Worm (Caenorhabditis elegans) whole organism, L1 larva: ENCODE data around the gene mms-19.

Source experiments
- C04F5.9 ChIP-seq: sonication (generic microtip); optimal IDR thresholded peaks from 2 replicates; lab custom pipeline; 2016; ENCODE audit warnings: missing genetic modification characterization, missing compliant biosample characterization
- F16B12.6 ChIP-seq: fragments of 150-350 bp; optimal IDR thresholded peaks from 2 replicates; lab custom pipeline; 2014; ENCODE audit warnings: missing biosample characterization, missing genetic modification characterization
- Y116A8C.19 ChIP-seq: sonication (generic microtip); optimal IDR thresholded peaks from 2 replicates; lab custom pipeline; 2016; ENCODE audit warnings: missing compliant biosample characterization, missing genetic modification characterization, borderline replicate concordance
- ceh-8 ChIP-seq: fragments of 200-800 bp; sonication (Bioruptor generic); optimal IDR thresholded peaks from 2 replicates; lab custom pipeline; 2018; ENCODE audit warnings: mild to moderate bottlenecking, missing genetic modification characterization, moderate library complexity, missing compliant biosample characterization
- ceh-88 ChIP-seq: fragments of 200-800 bp; sonication (Bioruptor generic); IDR thresholded peaks from 2 replicates; pipeline ENCODE4 v1.3.6; 2022; ENCODE audit warnings: missing genetic modification characterization, missing compliant biosample characterization
- egl-13 ChIP-seq: sonication (generic microtip); optimal IDR thresholded peaks from 2 replicates; lab custom pipeline; 2016; ENCODE audit warnings: missing genotype, missing genetic modification reagents, missing genetic modification characterization, missing compliant biosample characterization
- egl-27 ChIP-seq, 2 experiments: fragments of 150-350 bp in 1 of 2; sonication (generic microtip); optimal IDR thresholded peaks; 3 replicates each; lab custom pipeline; 2017 to 2018; ENCODE audit warnings: missing biosample characterization in 2 of 2, missing genetic modification characterization in 2 of 2, missing genetic modification reagents in 2 of 2
- elt-2 ChIP-seq: sonication (generic microtip); optimal IDR thresholded peaks from 2 replicates; lab custom pipeline; 2016; ENCODE audit warnings: missing genetic modification characterization, mild to moderate bottlenecking, inconsistent platforms, missing compliant biosample characterization, missing genetic modification reagents
- fkh-10 ChIP-seq: sonication (generic microtip); optimal IDR thresholded peaks from 2 replicates; lab custom pipeline; 2017; ENCODE audit warnings: missing biosample characterization, missing genetic modification reagents, missing genetic modification characterization
- fkh-4 ChIP-seq: sonication (generic microtip); optimal IDR thresholded peaks from 2 replicates; lab custom pipeline; 2016; ENCODE audit warnings: missing compliant biosample characterization, missing genetic modification characterization, borderline replicate concordance
- fkh-8 ChIP-seq: sonication (generic microtip); optimal IDR thresholded peaks from 2 replicates; lab custom pipeline; 2016; ENCODE audit warnings: mild to moderate bottlenecking, missing genetic modification characterization, missing compliant biosample characterization
- hpl-2 ChIP-seq: fragments of 150-350 bp; optimal IDR thresholded peaks from 2 replicates; lab custom pipeline; 2014; ENCODE audit warnings: missing biosample characterization, missing genetic modification reagents, missing genetic modification characterization
- lin-14 ChIP-seq: fragments of 200-800 bp; sonication (Bioruptor generic); optimal IDR thresholded peaks from 2 replicates; lab custom pipeline; 2018; ENCODE audit warnings: mild to moderate bottlenecking, missing genetic modification characterization, moderate library complexity, missing compliant biosample characterization
- lin-35 ChIP-seq, 2 experiments: fragments of 150-350 bp; optimal IDR thresholded peaks; 2 replicates each; lab custom pipeline; 2014; ENCODE audit warnings: missing biosample characterization in 2 of 2, missing genetic modification characterization in 2 of 2, missing genetic modification reagents in 2 of 2
- lir-3 ChIP-seq: sonication (generic microtip); optimal IDR thresholded peaks from 2 replicates; lab custom pipeline; 2016; ENCODE audit warnings: mild to moderate bottlenecking, missing genetic modification characterization, moderate library complexity, missing compliant biosample characterization; ENCODE audit not compliant: poor library complexity
- nhr-11 ChIP-seq: fragments of 150-350 bp; optimal IDR thresholded peaks from 2 replicates; lab custom pipeline; 2014; ENCODE audit warnings: missing biosample characterization, missing genetic modification characterization
- nhr-12 ChIP-seq: sonication (generic microtip); optimal IDR thresholded peaks from 2 replicates; lab custom pipeline; 2017; ENCODE audit warnings: missing biosample characterization, missing genetic modification characterization
- nhr-19 ChIP-seq: fragments of 200-800 bp; sonication (Bioruptor generic); conservative IDR thresholded peaks from 2 replicates; pipeline ENCODE4 v1.3.6; 2022; ENCODE audit warnings: missing genetic modification characterization, missing compliant biosample characterization
- nhr-237 ChIP-seq: fragments of 150-350 bp; optimal IDR thresholded peaks from 2 replicates; lab custom pipeline; 2014; ENCODE audit warnings: missing biosample characterization, missing genetic modification characterization
- nhr-28 ChIP-seq: fragments of 150-350 bp; optimal IDR thresholded peaks from 2 replicates; lab custom pipeline; 2014; ENCODE audit warnings: missing biosample characterization, missing genetic modification characterization
- nhr-76 ChIP-seq: sonication (generic microtip); optimal IDR thresholded peaks from 2 replicates; lab custom pipeline; 2017; ENCODE audit warnings: missing biosample characterization, missing genetic modification characterization
- nhr-84 ChIP-seq: sonication (generic microtip); optimal IDR thresholded peaks from 2 replicates; lab custom pipeline; 2017; ENCODE audit warnings: missing biosample characterization, missing genetic modification characterization
- nhr-85 ChIP-seq: sonication (generic microtip); peaks from one replicate; lab custom pipeline; 2016; ENCODE audit warnings: missing genetic modification characterization, inconsistent platforms, missing compliant biosample characterization
- nhr-90 ChIP-seq: sonication (generic microtip); optimal IDR thresholded peaks from 2 replicates; lab custom pipeline; 2016; ENCODE audit warnings: mild to moderate bottlenecking, missing genetic modification characterization, missing compliant biosample characterization; ENCODE audit not compliant: poor library complexity
- pqm-1 ChIP-seq: sonication (generic microtip); optimal IDR thresholded peaks from 3 replicates; lab custom pipeline; 2017; ENCODE audit warnings: missing biosample characterization, missing genetic modification characterization
- snu-23 ChIP-seq: sonication (generic microtip); optimal IDR thresholded peaks from 2 replicates; lab custom pipeline; 2016; ENCODE audit warnings: missing genetic modification characterization, missing compliant biosample characterization
- sox-4 ChIP-seq: sonication (generic microtip); optimal IDR thresholded peaks from 2 replicates; lab custom pipeline; 2016; ENCODE audit warnings: missing genetic modification characterization, missing compliant biosample characterization
- sup-37 ChIP-seq: fragments of 200-800 bp; sonication (Bioruptor generic); optimal IDR thresholded peaks from 2 replicates; lab custom pipeline; 2018; ENCODE audit warnings: mild to moderate bottlenecking, missing genetic modification characterization, missing compliant biosample characterization
- tlp-1 ChIP-seq: fragments of 150-350 bp; optimal IDR thresholded peaks from 2 replicates; lab custom pipeline; 2014; ENCODE audit warnings: missing biosample characterization, missing genetic modification characterization
- unc-130 ChIP-seq: fragments of 150-350 bp; optimal IDR thresholded peaks from 2 replicates; lab custom pipeline; 2017; ENCODE audit warnings: missing biosample characterization, missing genetic modification characterization, inconsistent platforms
- unc-98 ChIP-seq: fragments of 200-800 bp; sonication (Bioruptor generic); IDR thresholded peaks from 2 replicates; pipeline ENCODE4 v1.3.6; 2022; ENCODE audit warnings: missing genetic modification characterization, missing compliant biosample characterization
- vab-15 ChIP-seq: sonication (generic microtip); optimal IDR thresholded peaks from 2 replicates; lab custom pipeline; 2017; ENCODE audit warnings: missing genotype, mild to moderate bottlenecking, missing genetic modification characterization, missing compliant biosample characterization

The mms-19 gene

DNA sequence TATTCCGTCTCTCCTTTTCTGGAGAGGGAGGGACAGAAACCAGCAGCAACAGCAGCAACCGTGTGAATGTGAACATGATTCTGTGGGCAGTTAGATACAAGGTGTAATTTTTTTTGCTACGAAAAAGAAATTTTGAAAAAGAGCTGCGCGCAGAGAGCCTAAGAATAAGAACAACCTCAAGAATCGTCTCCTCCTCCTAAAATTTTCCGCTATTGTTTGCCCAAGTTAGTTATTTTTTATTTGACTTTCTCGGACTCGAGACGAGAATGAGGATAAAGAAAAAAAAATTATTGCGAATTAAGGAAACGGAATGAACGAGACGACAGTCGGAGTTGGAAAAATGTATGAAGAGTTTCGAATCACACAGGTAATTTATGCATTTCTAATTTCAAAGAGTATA lies 44.4 kb downstream of the mms-19 start, which contains the start of gene glb-5:
Gene glb-5, plus strand, starts transcription at position 301 of the 400 bp plus-strand sequence.
- no peak for TF ChIP-seq ceh-8 (GFP tag; lab: Kevin White, UChicago)
- TF ChIP-seq nhr-76 (tag; lab: Kevin White, UChicago), result no peak
- TF ChIP-seq tlp-1 (tag; lab: Kevin White, UChicago), result no peak
- TF ChIP-seq unc-98 (GFP tag; lab: Robert Waterston, UW), result no peak
- no peak for TF ChIP-seq Y116A8C.19 (tag; lab: Kevin White, UChicago)
- no peak for TF ChIP-seq egl-13 (tag; lab: Kevin White, UChicago)
- no peak for TF ChIP-seq nhr-19
- TF ChIP-seq sup-37 (GFP tag; lab: Kevin White, UChicago), result no peak
- no peak for TF ChIP-seq nhr-12 (tag; lab: Kevin White, UChicago)
- no peak for TF ChIP-seq hpl-2 (GFP tag; lab: Kevin White, UChicago)
- TF ChIP-seq fkh-8, result no peak
- TF ChIP-seq, all 84 proteins: peak for 0

DNA sequence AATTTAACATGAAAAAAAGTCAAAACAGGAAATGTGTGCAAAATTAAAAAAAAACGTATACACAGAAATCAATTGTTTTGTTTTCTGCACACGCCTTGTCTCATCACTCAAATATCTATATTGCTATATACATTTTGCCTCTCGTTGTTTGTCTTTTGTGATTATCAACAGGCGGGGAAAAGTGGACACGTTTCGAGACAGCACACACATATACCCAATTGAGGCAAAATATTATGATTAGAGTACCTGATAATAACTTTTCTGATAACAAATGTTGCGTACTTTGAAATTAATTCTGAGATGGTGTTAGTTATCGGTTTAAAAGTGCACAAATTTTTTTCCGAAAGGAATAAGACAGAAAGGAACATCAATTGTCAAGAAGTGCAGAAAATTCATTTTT lies 45.7 kb downstream of the mms-19 start:
- TF ChIP-seq fkh-10 (GFP tag; lab: Kevin White, UChicago), result no peak
- TF ChIP-seq elt-2, result peak; percentile 88
- peak; percentile 77 for TF ChIP-seq pqm-1 (tag; lab: Kevin White, UChicago)
- no peak for TF ChIP-seq fkh-8
- TF ChIP-seq ceh-88 (GFP tag; lab: Robert Waterston, UW), result no peak
- TF ChIP-seq lin-14 (GFP tag; lab: Kevin White, UChicago), result peak; percentile 26
- TF ChIP-seq F16B12.6 (tag; lab: Kevin White, UChicago), result no peak
- TF ChIP-seq fkh-4 (tag; lab: Kevin White, UChicago), result no peak
- TF ChIP-seq lin-35 (GFP tag; optimal IDR thresholded peaks at IDR 0.05; lab: Kevin White, UChicago), result peak in 1 of 2 experiments; percentile 31
- peak; percentile 21 for TF ChIP-seq nhr-90 (tag; lab: Kevin White, UChicago)

DNA sequence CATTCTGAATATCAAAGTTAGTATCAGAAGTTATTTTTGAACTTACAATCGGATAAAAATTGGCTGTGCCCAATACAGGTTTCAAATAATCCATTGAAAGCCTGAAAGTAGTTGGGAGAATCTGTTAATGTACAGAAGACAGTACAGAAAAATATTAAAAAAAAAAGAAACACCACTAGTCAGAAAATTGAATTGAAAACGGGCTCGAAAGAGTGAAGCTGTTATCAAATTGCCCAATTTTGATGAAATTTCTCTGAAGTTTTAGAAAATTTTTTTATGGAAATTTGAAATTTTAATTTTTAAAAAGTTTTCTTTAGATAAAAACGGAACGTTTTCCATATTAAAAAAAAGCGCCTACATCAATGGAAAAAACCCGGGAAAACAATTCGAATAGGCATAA lies 53.0 kb downstream of the mms-19 start, which contains the start of gene C18C4.7:
Gene C18C4.7, minus strand, starts transcription at position 101 of the 400 bp plus-strand sequence.
- no peak for TF ChIP-seq snu-23 (GFP tag; lab: Kevin White, UChicago)
- TF ChIP-seq egl-27 (tag; optimal IDR thresholded peaks at IDR 0.05; lab: Kevin White, UChicago), result no peak
- TF ChIP-seq nhr-28 (tag; lab: Kevin White, UChicago), result no peak
- TF ChIP-seq sup-37 (GFP tag; lab: Kevin White, UChicago), result no peak
- no peak for TF ChIP-seq nhr-85 (tag; lab: Kevin White, UChicago)
- TF ChIP-seq nhr-84 (tag; lab: Kevin White, UChicago), result no peak
- no peak for TF ChIP-seq unc-130
- no peak for TF ChIP-seq nhr-237 (tag; lab: Kevin White, UChicago)
- no peak for TF ChIP-seq sox-4 (tag; lab: Kevin White, UChicago)
- TF ChIP-seq fkh-8, result no peak
- no peak for TF ChIP-seq C04F5.9
- TF ChIP-seq lir-3 (tag; lab: Kevin White, UChicago), result no peak
- TF ChIP-seq vab-15 (tag; lab: Kevin White, UChicago), result no peak
- TF ChIP-seq nhr-11 (tag; lab: Kevin White, UChicago), result no peak
